Fruit fly (Drosophila melanogaster) whole organism, embryonic: ENCODE data around the gene dyl.

Experiments used
- Antp ChIP-seq: fragments of 200-800 bp; sonication (Bioruptor generic); optimal IDR thresholded peaks from 3 replicates; lab custom pipeline; 2016; ENCODE audit warnings: missing biosample characterization, missing genetic modification characterization
- CG10321 ChIP-seq: fragments of 200-800 bp; sonication (Bioruptor generic); IDR thresholded peaks from 2 replicates; pipeline ENCODE4 v1.3.6; 2022; ENCODE audit warnings: missing biosample characterization, missing genetic modification characterization
- CG10431 ChIP-seq: fragments of 200-800 bp; sonication (Bioruptor generic); optimal IDR thresholded peaks from 3 replicates; lab custom pipeline; 2018; ENCODE audit warnings: missing biosample characterization, mild to moderate bottlenecking, missing genetic modification characterization
- CG12104 ChIP-seq: fragments of 200-800 bp; sonication (Bioruptor generic); optimal IDR thresholded peaks from 3 replicates; lab custom pipeline; 2016; ENCODE audit warnings: missing biosample characterization, missing genetic modification characterization
- CG14050 ChIP-seq: fragments of 200-800 bp; sonication (Bioruptor generic); IDR thresholded peaks from 3 replicates; pipeline ENCODE4 v1.3.6; 2022; ENCODE audit warnings: missing biosample characterization, missing genetic modification characterization
- CG1603 ChIP-seq: fragments of 200-800 bp; sonication (Bioruptor generic); optimal IDR thresholded peaks from 2 replicates; lab custom pipeline; 2019; ENCODE audit warnings: missing biosample characterization, mild to moderate bottlenecking, missing genetic modification characterization, moderate library complexity
- CG16779 ChIP-seq: fragments of 200-800 bp; sonication (Bioruptor generic); IDR thresholded peaks from 2 replicates; pipeline ENCODE4 v1.3.6; 2022; ENCODE audit warnings: missing biosample characterization, missing genetic modification characterization
- CG17186 ChIP-seq: fragments of 200-800 bp; sonication (Bioruptor generic); optimal IDR thresholded peaks from 3 replicates; lab custom pipeline; 2017; ENCODE audit warnings: missing biosample characterization, missing genetic modification reagents, missing genetic modification characterization
- CG18262 ChIP-seq: fragments of 200-800 bp; optimal IDR thresholded peaks from 3 replicates; lab custom pipeline; 2019; ENCODE audit warnings: missing biosample characterization, mild to moderate bottlenecking, missing genetic modification characterization, moderate library complexity
- CG18619 ChIP-seq: fragments of 200-800 bp; sonication (Bioruptor generic); optimal IDR thresholded peaks from 3 replicates; lab custom pipeline; 2017; ENCODE audit warnings: missing biosample characterization, mild to moderate bottlenecking, missing genetic modification characterization
- CG18764 ChIP-seq: fragments of 200-800 bp; sonication (Bioruptor generic); optimal IDR thresholded peaks from 3 replicates; lab custom pipeline; 2016; ENCODE audit warnings: missing biosample characterization, missing genetic modification characterization
- CG3407 ChIP-seq: fragments of 200-800 bp; sonication (Bioruptor generic); optimal IDR thresholded peaks from 2 replicates; lab custom pipeline; 2018; ENCODE audit warnings: missing biosample characterization, mild to moderate bottlenecking, missing genetic modification characterization
- CG43689 ChIP-seq: fragments of 200-800 bp; sonication (Bioruptor generic); IDR thresholded peaks from 2 replicates; pipeline ENCODE4 v1.3.6; 2022; ENCODE audit warnings: missing biosample characterization, missing genetic modification characterization
- CG4404 ChIP-seq: fragments of 200-800 bp; sonication (Bioruptor generic); IDR thresholded peaks from 2 replicates; pipeline ENCODE4 v1.3.6; 2022; ENCODE audit warnings: missing biosample characterization, missing genetic modification characterization
- CG4730 ChIP-seq: fragments of 200-800 bp; sonication (Bioruptor generic); IDR thresholded peaks from 2 replicates; pipeline ENCODE4 v1.3.6; 2022; ENCODE audit warnings: missing biosample characterization, missing genetic modification characterization
- CG7786 ChIP-seq: fragments of 200-800 bp; sonication (Bioruptor generic); optimal IDR thresholded peaks from 2 replicates; lab custom pipeline; 2016; ENCODE audit warnings: missing biosample characterization, missing genetic modification characterization
- CG9437 ChIP-seq: fragments of 200-800 bp; sonication (Bioruptor generic); optimal IDR thresholded peaks from 2 replicates; lab custom pipeline; 2018; ENCODE audit warnings: missing biosample characterization, mild to moderate bottlenecking, missing genetic modification characterization
- CG9797 ChIP-seq: fragments of 200-800 bp; sonication (Bioruptor generic); optimal IDR thresholded peaks from 3 replicates; lab custom pipeline; 2018; ENCODE audit warnings: missing biosample characterization, mild to moderate bottlenecking, missing genetic modification characterization
- CG9817 ChIP-seq: fragments of 200-800 bp; sonication (Bioruptor generic); optimal IDR thresholded peaks from 2 replicates; lab custom pipeline; 2018; ENCODE audit warnings: missing biosample characterization, mild to moderate bottlenecking, missing genetic modification characterization, moderate library complexity
- Dad ChIP-seq: fragments of 200-800 bp; sonication (Bioruptor generic); optimal IDR thresholded peaks from 3 replicates; lab custom pipeline; 2016; ENCODE audit warnings: missing biosample characterization, missing genetic modification characterization
- Dref ChIP-seq: fragments of 200-800 bp; sonication (Bioruptor generic); IDR thresholded peaks from 2 replicates; pipeline ENCODE4 v1.3.6; 2022; ENCODE audit warnings: missing biosample characterization, missing genetic modification characterization
- Drgx ChIP-seq: fragments of 200-800 bp; sonication (Bioruptor generic); IDR thresholded peaks from 2 replicates; pipeline ENCODE4 v1.3.6; 2022; ENCODE audit warnings: missing biosample characterization, missing genetic modification characterization
- E2f2 ChIP-seq: fragments of 200-800 bp; sonication (Bioruptor generic); IDR thresholded peaks from 2 replicates; pipeline ENCODE4 v1.3.6; 2022; ENCODE audit warnings: missing biosample characterization, missing genetic modification characterization
- Hand ChIP-seq: fragments of 200-800 bp; sonication (Bioruptor generic); optimal IDR thresholded peaks from 2 replicates; lab custom pipeline; 2017; ENCODE audit warnings: mild to moderate bottlenecking, missing biosample characterization, missing genetic modification reagents, missing genetic modification characterization
- MTF-1 ChIP-seq: fragments of 200-800 bp; sonication (Bioruptor generic); optimal IDR thresholded peaks from 2 replicates; lab custom pipeline; 2018; ENCODE audit warnings: missing biosample characterization, mild to moderate bottlenecking, missing genetic modification characterization, borderline replicate concordance
- Mad ChIP-seq: fragments of 200-800 bp; sonication (Bioruptor generic); optimal IDR thresholded peaks from 2 replicates; lab custom pipeline; 2016; ENCODE audit warnings: missing biosample characterization, missing genetic modification characterization
- Scr ChIP-seq: fragments of 200-800 bp; sonication (Bioruptor generic); IDR thresholded peaks from 2 replicates; pipeline ENCODE4 v1.3.6; 2022; ENCODE audit warnings: missing biosample characterization, missing genetic modification characterization; ENCODE audit not compliant: partially characterized antibody
- Six4 ChIP-seq: fragments of 200-800 bp; sonication (Bioruptor generic); optimal IDR thresholded peaks from 2 replicates; lab custom pipeline; 2016; ENCODE audit warnings: missing biosample characterization, missing genetic modification characterization
- Xbp1 ChIP-seq: fragments of 200-800 bp; sonication (Bioruptor generic); optimal IDR thresholded peaks from 3 replicates; lab custom pipeline; 2016; ENCODE audit warnings: missing biosample characterization, mild to moderate bottlenecking, missing genetic modification characterization
- ash1 ChIP-seq: fragments of 200-800 bp; sonication (Bioruptor generic); optimal IDR thresholded peaks from 2 replicates; lab custom pipeline; 2018; ENCODE audit warnings: missing biosample characterization, mild to moderate bottlenecking, missing genetic modification characterization
- croc ChIP-seq: fragments of 200-800 bp; sonication (Bioruptor generic); conservative IDR thresholded peaks from 3 replicates; pipeline ENCODE4 v1.3.6; 2022; ENCODE audit warnings: missing biosample characterization, missing genetic modification characterization
- dpn ChIP-seq, 2 experiments: fragments of 200-800 bp; sonication (Bioruptor generic); optimal IDR thresholded peaks; 3 replicates each; lab custom pipeline; 2016; ENCODE audit warnings: missing biosample characterization in 2 of 2, missing genetic modification characterization in 2 of 2
- eve ChIP-seq, 2 experiments: fragments of >200 bp; optimal IDR thresholded peaks; 2 replicates each; lab custom pipeline; 2017; ENCODE audit warnings: missing biosample characterization in 2 of 2, missing genetic modification characterization in 2 of 2
- ewg ChIP-seq: fragments of 200-800 bp; sonication (Bioruptor generic); optimal IDR thresholded peaks from 3 replicates; lab custom pipeline; 2017; ENCODE audit warnings: mild to moderate bottlenecking, missing biosample characterization, missing genetic modification reagents, missing genetic modification characterization
- fu2 ChIP-seq: fragments of 200-800 bp; sonication (Bioruptor generic); optimal IDR thresholded peaks from 2 replicates; lab custom pipeline; 2016; ENCODE audit warnings: missing biosample characterization, missing genetic modification characterization
- gcm ChIP-seq: fragments of 200-800 bp; sonication (Bioruptor generic); optimal IDR thresholded peaks from 2 replicates; lab custom pipeline; 2019; ENCODE audit warnings: missing biosample characterization, mild to moderate bottlenecking, missing genetic modification characterization, moderate library complexity
- gcm2 ChIP-seq: fragments of 200-800 bp; sonication (Bioruptor generic); optimal IDR thresholded peaks from 2 replicates; lab custom pipeline; 2016; ENCODE audit warnings: missing biosample characterization, missing genetic modification characterization
- h ChIP-seq: fragments of >200 bp; optimal IDR thresholded peaks from 2 replicates; lab custom pipeline; 2017
- ham ChIP-seq: fragments of 200-800 bp; sonication (Bioruptor generic); IDR thresholded peaks from 2 replicates; pipeline ENCODE4 v1.3.6; 2022; ENCODE audit warnings: missing biosample characterization, missing genetic modification characterization
- ind ChIP-seq: fragments of 200-800 bp; sonication (Bioruptor generic); optimal IDR thresholded peaks from 3 replicates; lab custom pipeline; 2016; ENCODE audit warnings: missing biosample characterization, missing genetic modification characterization
- kay ChIP-seq: fragments of 200-800 bp; sonication (Bioruptor generic); optimal IDR thresholded peaks from 2 replicates; lab custom pipeline; 2016; ENCODE audit warnings: missing biosample characterization, missing genetic modification characterization
- lbe ChIP-seq: fragments of 200-800 bp; sonication (Bioruptor generic); optimal IDR thresholded peaks from 2 replicates; lab custom pipeline; 2016; ENCODE audit warnings: missing biosample characterization, mild to moderate bottlenecking, missing genetic modification characterization
- oc ChIP-seq: fragments of 200-800 bp; sonication (Bioruptor generic); optimal IDR thresholded peaks from 2 replicates; lab custom pipeline; 2018; ENCODE audit warnings: missing biosample characterization, mild to moderate bottlenecking, missing genetic modification characterization, moderate library complexity
- org-1 ChIP-seq: fragments of 200-800 bp; sonication (Bioruptor generic); optimal IDR thresholded peaks from 2 replicates; lab custom pipeline; 2017; ENCODE audit warnings: missing biosample characterization, missing genetic modification characterization
- peb ChIP-seq: fragments of 200-800 bp; sonication (Bioruptor generic); IDR thresholded peaks from 2 replicates; pipeline ENCODE4 v1.3.6; 2022; ENCODE audit warnings: missing biosample characterization, missing genetic modification characterization
- psq ChIP-seq: fragments of 200-800 bp; sonication (Bioruptor generic); optimal IDR thresholded peaks from 2 replicates; lab custom pipeline; 2017; ENCODE audit warnings: missing biosample characterization, missing genetic modification characterization
- row ChIP-seq: fragments of 200-800 bp; sonication (Bioruptor generic); IDR thresholded peaks from 3 replicates; pipeline ENCODE4 v1.3.6; 2022; ENCODE audit warnings: missing biosample characterization, missing genetic modification characterization
- salm ChIP-seq: fragments of 200-800 bp; sonication (Bioruptor generic); optimal IDR thresholded peaks from 2 replicates; lab custom pipeline; 2018; ENCODE audit warnings: missing biosample characterization, mild to moderate bottlenecking, missing genetic modification characterization
- sens ChIP-seq: fragments of 200-800 bp; sonication (Bioruptor generic); peaks from one replicate; lab custom pipeline; 2016; ENCODE audit warnings: missing biosample characterization, missing genetic modification characterization
- sens-2 ChIP-seq: fragments of 200-800 bp; sonication (Bioruptor generic); IDR thresholded peaks from 2 replicates; pipeline ENCODE4 v1.3.6; 2022; ENCODE audit warnings: missing biosample characterization, missing genetic modification characterization
- sr ChIP-seq: fragments of 200-800 bp; sonication (Bioruptor generic); IDR thresholded peaks from 3 replicates; pipeline ENCODE4 v1.3.6; 2022; ENCODE audit warnings: missing biosample characterization, missing genetic modification characterization
- tap ChIP-seq: fragments of 200-800 bp; optimal IDR thresholded peaks from 3 replicates; lab custom pipeline; 2019; ENCODE audit warnings: missing biosample characterization, mild to moderate bottlenecking, missing genetic modification characterization, moderate library complexity

dyl gene

DNA sequence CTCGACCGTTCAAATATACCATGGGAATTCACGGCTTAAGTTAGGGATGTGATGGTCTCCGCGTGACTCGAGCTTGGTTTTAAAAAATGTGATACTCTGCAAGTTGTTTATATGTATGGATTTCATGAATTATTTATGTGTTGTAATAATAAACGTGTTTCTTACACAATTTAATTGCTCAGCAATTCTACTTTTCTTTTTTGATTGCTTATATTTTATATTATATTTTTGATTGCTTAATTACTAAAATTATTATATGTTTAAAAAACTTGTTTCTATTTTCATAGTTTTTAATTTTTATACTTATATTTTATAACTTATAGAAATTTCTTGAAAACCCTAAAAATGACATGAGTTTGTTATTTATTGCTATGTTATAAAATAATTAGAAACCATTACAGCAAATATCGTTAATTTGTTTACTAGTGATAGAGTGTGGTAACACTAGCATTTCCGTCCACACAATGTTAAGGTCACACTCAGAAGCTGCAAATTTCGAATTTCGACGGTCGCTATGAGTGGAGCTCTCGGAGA lies 53.1 kb downstream of the dyl start, which contains the start of the genes ago and CG1265 (continued):
- no peak for TF ChIP-seq lbe
- no peak for TF ChIP-seq CG18764 (GFP tag; lab: Kevin White, UChicago)
- TF ChIP-seq Dad (GFP tag; lab: Kevin White, UChicago) = no peak
- peak; percentile 42 for TF ChIP-seq CG9437
- TF ChIP-seq CG16779 = no peak
- TF ChIP-seq gcm = no peak
- no peak for TF ChIP-seq kay (GFP tag; lab: Kevin White, UChicago)
- TF ChIP-seq MTF-1 (GFP tag; lab: Kevin White, UChicago) = peak; percentile 2
- peak; percentile 2 for TF ChIP-seq ewg (GFP tag; lab: Kevin White, UChicago)
- no peak for TF ChIP-seq ash1
- no peak for TF ChIP-seq CG3407 (GFP tag; lab: Kevin White, UChicago)
- TF ChIP-seq salm (tag; lab: Kevin White, UChicago) = no peak
- TF ChIP-seq CG10431 (GFP tag; lab: Kevin White, UChicago) = peak; percentile 33
- TF ChIP-seq Mad (GFP tag; lab: Kevin White, UChicago) = peak; percentile 10
- peak in 1 of 2 experiments; percentile 23 for TF ChIP-seq dpn (GFP tag; optimal IDR thresholded peaks at IDR 0.05; lab: Kevin White, UChicago)
- no peak for TF ChIP-seq Hand
- TF ChIP-seq sens-2 (GFP tag; lab: Robert Waterston, UW) = peak; percentile 31; the same call in 1 of the 2 replicates
- peak; percentile 24 for TF ChIP-seq CG7786 (GFP tag; lab: Kevin White, UChicago)
- TF ChIP-seq CG1603 (tag; lab: Kevin White, UChicago) = peak; percentile 45
- TF ChIP-seq Antp = no peak
- TF ChIP-seq fu2 (GFP tag; lab: Kevin White, UChicago) = no peak
- peak; percentile 54 for TF ChIP-seq CG12104 (GFP tag; lab: Kevin White, UChicago)
- peak; percentile 28 for TF ChIP-seq ind (GFP tag; lab: Kevin White, UChicago)
- TF ChIP-seq CG10321 (GFP tag; lab: Robert Waterston, UW) = no peak
- TF ChIP-seq peb = no peak
- TF ChIP-seq sens (GFP tag; lab: Kevin White, UChicago) = peak; percentile 52
- peak; percentile 66 for TF ChIP-seq E2f2 (GFP tag; lab: Robert Waterston, UW)
- TF ChIP-seq gcm2 (GFP tag; lab: Kevin White, UChicago) = no peak
- no peak for TF ChIP-seq CG14050 (GFP tag; lab: Robert Waterston, UW)
- TF ChIP-seq tap = no peak
- TF ChIP-seq Dref (GFP tag; lab: Robert Waterston, UW) = no peak
- TF ChIP-seq ham (GFP tag; lab: Robert Waterston, UW) = no peak
- no peak for TF ChIP-seq h (lab: Kevin White, UChicago)
- TF ChIP-seq psq (GFP tag; lab: Kevin White, UChicago) = no peak
- TF ChIP-seq Drgx (GFP tag; lab: Robert Waterston, UW) = peak; percentile 25; the same call in 1 of the 2 replicates
- no peak for TF ChIP-seq CG43689
- peak; percentile 54 for TF ChIP-seq Scr (GFP tag; lab: Robert Waterston, UW)
- no peak for TF ChIP-seq CG4404 (GFP tag; lab: Robert Waterston, UW)
- no peak for TF ChIP-seq org-1
- no peak for TF ChIP-seq CG17186
- peak; percentile 46 for TF ChIP-seq CG9797 (GFP tag; lab: Kevin White, UChicago)
- no peak for TF ChIP-seq eve (GFP tag; optimal IDR thresholded peaks at IDR 0.05; lab: Kevin White, UChicago)
- no peak for TF ChIP-seq CG4730
- peak; percentile 65 for TF ChIP-seq CG18262 (tag; lab: Kevin White, UChicago)
- TF ChIP-seq croc (GFP tag; lab: Robert Waterston, UW) = no peak
- TF ChIP-seq CG18619 (GFP tag; lab: Kevin White, UChicago) = peak; percentile 15
- peak; percentile 61 for TF ChIP-seq CG9817 (tag; lab: Kevin White, UChicago)
- no peak for TF ChIP-seq Six4 (GFP tag; lab: Kevin White, UChicago)
- peak; percentile 87 for TF ChIP-seq row (GFP tag; lab: Robert Waterston, UW)
- TF ChIP-seq sr (GFP tag; lab: Robert Waterston, UW) = no peak
- TF ChIP-seq Xbp1 (GFP tag; lab: Kevin White, UChicago) = peak; percentile 29
- TF ChIP-seq oc = no peak
